Worm (Caenorhabditis elegans) whole organism, late embryonic: ENCODE results near the gene hrpa-2.

Experiments
- C38D4.7 ChIP-seq: fragments of 200-800 bp; sonication (Bioruptor generic); optimal IDR thresholded peaks from 2 replicates; lab custom pipeline; 2018; ENCODE audit warnings: mild to moderate bottlenecking, missing genetic modification characterization, moderate library complexity, missing compliant biosample characterization
- F13H6.1 ChIP-seq: sonication (generic microtip); optimal IDR thresholded peaks from 2 replicates; lab custom pipeline; 2016; ENCODE audit warnings: missing genetic modification characterization, missing compliant biosample characterization
- K02D7.2 ChIP-seq: sonication (generic microtip); optimal IDR thresholded peaks from 2 replicates; lab custom pipeline; 2017; ENCODE audit warnings: mild to moderate bottlenecking, missing genetic modification characterization, missing compliant biosample characterization
- ceh-24 ChIP-seq: sonication (generic microtip); optimal IDR thresholded peaks from 2 replicates; lab custom pipeline; 2016; ENCODE audit warnings: mild to moderate bottlenecking, missing genetic modification characterization, missing compliant biosample characterization
- ceh-48 ChIP-seq: sonication (generic microtip); optimal IDR thresholded peaks from 2 replicates; lab custom pipeline; 2016; ENCODE audit warnings: missing genetic modification characterization, inconsistent platforms, missing compliant biosample characterization
- ceh-9 ChIP-seq: sonication (generic microtip); optimal IDR thresholded peaks from 2 replicates; lab custom pipeline; 2016; ENCODE audit warnings: mild to moderate bottlenecking, missing genetic modification characterization, inconsistent platforms, missing compliant biosample characterization
- dve-1 ChIP-seq: sonication (generic microtip); optimal IDR thresholded peaks from 2 replicates; lab custom pipeline; 2017; ENCODE audit warnings: antibody characterized with exemption, mild to moderate bottlenecking, missing genetic modification characterization, missing compliant biosample characterization
- elt-2 ChIP-seq: sonication (generic microtip); optimal IDR thresholded peaks from 2 replicates; lab custom pipeline; 2016; ENCODE audit warnings: missing genetic modification reagents, missing genetic modification characterization, missing compliant biosample characterization
- eyg-1 ChIP-seq: sonication (generic microtip); optimal IDR thresholded peaks from 2 replicates; lab custom pipeline; 2016; ENCODE audit warnings: missing genotype, missing genetic modification characterization, missing compliant biosample characterization
- fkh-6 ChIP-seq: sonication (generic microtip); optimal IDR thresholded peaks from 2 replicates; lab custom pipeline; 2016; ENCODE audit warnings: missing genetic modification characterization, missing compliant biosample characterization
- gmeb-2 ChIP-seq: sonication (generic microtip); optimal IDR thresholded peaks from 2 replicates; lab custom pipeline; 2016; ENCODE audit warnings: missing genetic modification characterization, inconsistent platforms, missing compliant biosample characterization
- nfya-1 ChIP-seq: sonication (generic microtip); optimal IDR thresholded peaks from 2 replicates; lab custom pipeline; 2017; ENCODE audit warnings: missing genetic modification characterization, mild to moderate bottlenecking, missing compliant biosample characterization, antibody characterized with exemption, moderate library complexity
- nhr-11 ChIP-seq: fragments of 150-350 bp; optimal IDR thresholded peaks from 2 replicates; lab custom pipeline; 2014; ENCODE audit warnings: missing biosample characterization, missing genetic modification characterization
- tbx-7 ChIP-seq: sonication (generic microtip); optimal IDR thresholded peaks from 2 replicates; lab custom pipeline; 2016; ENCODE audit warnings: missing genotype, missing genetic modification characterization, missing compliant biosample characterization

DNA sequence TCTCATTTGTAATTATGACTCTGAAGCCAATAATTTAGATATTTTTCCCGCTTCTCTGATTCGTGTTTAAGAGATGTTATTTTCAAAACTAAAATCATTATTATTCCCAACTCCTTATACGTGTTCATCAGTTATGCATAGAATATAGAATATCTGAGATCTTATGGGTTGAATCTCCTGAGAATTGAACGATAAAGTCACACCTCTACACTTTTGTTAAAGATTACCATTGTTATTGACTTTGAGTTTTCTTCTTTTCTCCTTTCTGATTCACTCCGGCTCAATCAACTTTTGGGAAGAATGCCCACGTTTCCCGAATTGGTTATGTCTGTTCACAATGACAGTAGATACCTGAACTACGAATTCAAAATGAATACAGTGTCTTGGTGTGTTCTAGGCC is 36.3 kb upstream of the hrpa-2 start, which contains the start of gene sru-48:
- TF ChIP-seq ceh-48 (tag; lab: Kevin White, UChicago) = no peak
- no peak for TF ChIP-seq C38D4.7
- no peak for TF ChIP-seq ceh-24 (tag; lab: Kevin White, UChicago)
- TF ChIP-seq dve-1 (tag; lab: Kevin White, UChicago) = no peak
- no peak for TF ChIP-seq ceh-9
- no peak for TF ChIP-seq elt-2
- no peak for TF ChIP-seq gmeb-2 (tag; lab: Kevin White, UChicago)
- TF ChIP-seq nfya-1 (tag; lab: Kevin White, UChicago) = no peak
- TF ChIP-seq eyg-1 = no peak
- TF ChIP-seq K02D7.2 (tag; lab: Kevin White, UChicago) = no peak
- no peak for TF ChIP-seq nhr-11 (tag; lab: Kevin White, UChicago)
- no peak for TF ChIP-seq F13H6.1 (tag; lab: Kevin White, UChicago)
- TF ChIP-seq tbx-7 (tag; lab: Kevin White, UChicago) = no peak
- TF ChIP-seq fkh-6 = no peak
